Fruit fly (Drosophila melanogaster) S2 (cell line): Measurements from ENCODE around the gene Hsp110.

Experiments
- CG8478 ChIP-seq: fragments of >200 bp; optimal IDR thresholded peaks from 2 replicates; lab custom pipeline; 2018
- CTCF ChIP-seq, 2 experiments: fragments of >200 bp; optimal IDR thresholded peaks; 2 replicates each; lab custom pipeline; 2018

DNA sequence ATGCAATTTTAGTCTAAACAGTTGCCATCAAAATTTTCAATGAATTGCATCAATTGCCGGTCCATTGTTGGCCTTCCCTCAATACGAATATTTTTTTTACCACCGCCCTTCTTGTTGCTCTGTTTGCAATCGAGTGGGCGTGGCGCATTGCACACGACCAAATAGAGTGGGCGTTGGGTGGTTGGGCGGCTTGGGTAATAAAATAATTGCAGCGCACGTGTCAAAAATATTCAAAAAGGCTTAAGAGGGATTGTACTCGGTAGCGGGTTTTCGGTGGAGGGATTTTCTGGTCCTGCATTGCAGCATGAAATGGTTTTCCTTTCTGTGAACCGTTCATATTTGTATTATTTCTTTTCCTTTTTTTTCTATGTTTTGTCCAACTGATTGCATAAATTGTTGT is 52.2 kb downstream of the Hsp110 start:
- TF ChIP-seq CTCF (optimal IDR thresholded peaks at IDR 0.05; lab: Kevin White, UChicago) = no peak
- TF ChIP-seq CG8478 (lab: Kevin White, UChicago) = no peak
